Worm (Caenorhabditis elegans) whole organism, L2 larva: Measurements from ENCODE around the gene Y73B6A.3.
A peak's percentile ranks its signal among the peaks of the same experiment; 100 is the strongest.

Experiments used
- F13H6.1 ChIP-seq: sonication (generic microtip); optimal IDR thresholded peaks from 2 replicates; lab custom pipeline; 2016; ENCODE audit warnings: missing genetic modification characterization, missing compliant biosample characterization
- ZK546.5 ChIP-seq: sonication (generic microtip); optimal IDR thresholded peaks from 2 replicates; lab custom pipeline; 2017; ENCODE audit warnings: missing biosample characterization, missing genetic modification characterization
- fos-1 ChIP-seq: fragments of 150-350 bp; optimal IDR thresholded peaks from 2 replicates; lab custom pipeline; 2014; ENCODE audit warnings: missing biosample characterization, missing genetic modification characterization
- lin-13 ChIP-seq: fragments of 150-350 bp; optimal IDR thresholded peaks from 2 replicates; lab custom pipeline; 2014; ENCODE audit warnings: missing biosample characterization, missing genetic modification reagents, missing genetic modification characterization
- lin-39 ChIP-seq: fragments of 150-350 bp; optimal IDR thresholded peaks from 2 replicates; lab custom pipeline; 2014; ENCODE audit warnings: missing biosample characterization, missing genetic modification reagents, missing genetic modification characterization
- nhr-23 ChIP-seq: fragments of 150-350 bp; optimal IDR thresholded peaks from 2 replicates; lab custom pipeline; 2014; ENCODE audit warnings: missing biosample characterization, missing genetic modification reagents, missing genetic modification characterization
- nhr-237 ChIP-seq: fragments of 150-350 bp; optimal IDR thresholded peaks from 2 replicates; lab custom pipeline; 2014; ENCODE audit warnings: missing biosample characterization, missing genetic modification characterization
- unc-39 ChIP-seq: fragments of 150-350 bp; optimal IDR thresholded peaks from 2 replicates; lab custom pipeline; 2014; ENCODE audit warnings: missing biosample characterization, missing genetic modification characterization
- unc-62 ChIP-seq: fragments of 150-350 bp; optimal IDR thresholded peaks from 2 replicates; lab custom pipeline; 2014; ENCODE audit warnings: missing biosample characterization, missing genetic modification reagents, missing genetic modification characterization

- TF ChIP-seq unc-62 (GFP tag; lab: Kevin White, UChicago): no peak
- no peak for TF ChIP-seq lin-13 (GFP tag; lab: Kevin White, UChicago)
- TF ChIP-seq lin-39 (tag; lab: Kevin White, UChicago): no peak
- no peak for TF ChIP-seq unc-39 (tag; lab: Kevin White, UChicago)
- no peak for TF ChIP-seq nhr-23
- TF ChIP-seq ZK546.5 (tag; lab: Kevin White, UChicago): no peak
- no peak for TF ChIP-seq fos-1 (tag; lab: Kevin White, UChicago)
- no peak for TF ChIP-seq nhr-237 (tag; lab: Kevin White, UChicago)
- peak; percentile 15 for TF ChIP-seq F13H6.1 (tag; lab: Kevin White, UChicago)
Observed at ce11 chrIV:6748491-6748890, 8.4 kb upstream of the Y73B6A.3 start, which contains the start of gene lin-45.
